Worm (Caenorhabditis elegans): ENCODE data around the gene pgl-1.

DNA sequence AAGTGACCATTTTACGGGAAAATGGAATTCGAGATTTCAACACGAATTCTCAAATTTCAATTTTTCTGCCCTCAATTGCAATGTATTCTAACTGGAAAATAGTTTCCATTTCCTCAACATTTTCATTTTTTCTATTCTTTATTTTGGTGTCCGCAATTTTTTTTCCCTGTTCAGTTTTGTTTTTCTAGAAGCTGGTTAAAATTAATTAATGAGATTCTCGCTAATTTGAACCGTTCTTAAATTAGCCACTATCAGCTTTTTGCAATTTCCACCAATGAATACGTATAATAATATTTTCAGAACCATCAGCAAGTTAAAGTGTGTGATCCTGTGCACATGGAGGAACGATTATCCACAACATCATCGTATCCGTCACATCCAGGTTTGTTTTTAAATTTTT, 19.8 kb downstream of the pgl-1 start, which contains the start of gene jnk-1:
- TF ChIP-seq fos-1 (tag; optimal IDR thresholded peaks at IDR 0.05) (no peak), ceh-82 (tag; optimal IDR thresholded peaks at IDR 0.05) (no peak), nhr-21 (tag; optimal IDR thresholded peaks at IDR 0.05) (no peak), unc-62 (GFP tag; optimal IDR thresholded peaks at IDR 0.05) (no peak), dmd-4 (tag; optimal IDR thresholded peaks at IDR 0.05) (no peak), alr-1 (tag; optimal IDR thresholded peaks at IDR 0.05) (no peak), lin-13 (GFP tag; optimal IDR thresholded peaks at IDR 0.05) (no peak), lin-39 (tag; optimal IDR thresholded peaks at IDR 0.05) (no peak), nhr-11 (tag; optimal IDR thresholded peaks at IDR 0.05) (no peak), mdl-1 (tag; optimal IDR thresholded peaks at IDR 0.05) (no peak)
